Worm (Caenorhabditis elegans): ENCODE data around the gene clec-246.

- TF ChIP-seq tbx-37 (GFP tag; conservative IDR thresholded peaks at IDR 0.05) = no peak
- TF ChIP-seq tbx-11 (GFP tag; IDR thresholded peaks at IDR 0.05) = no peak
- TF ChIP-seq aly-1 (tag; optimal IDR thresholded peaks at IDR 0.05) = no peak
- no peak for TF ChIP-seq B0310.2 (tag; optimal IDR thresholded peaks at IDR 0.05)
- TF ChIP-seq flt-1 (GFP tag; IDR thresholded peaks at IDR 0.05) = no peak
- no peak for TF ChIP-seq hmbx-1 (tag; optimal IDR thresholded peaks at IDR 0.05)
- TF ChIP-seq ceh-13 (GFP tag; optimal IDR thresholded peaks at IDR 0.05) = no peak
- TF ChIP-seq scrt-1 (GFP tag; IDR thresholded peaks at IDR 0.05) = no peak
- no peak for TF ChIP-seq ama-1 (optimal IDR thresholded peaks at IDR 0.05)
- no peak for TF ChIP-seq ets-7 (tag; optimal IDR thresholded peaks at IDR 0.05)
- no peak for TF ChIP-seq hmg-4 (GFP tag; optimal IDR thresholded peaks at IDR 0.05)
Observed at ce11 chrV:18224353-18224752, 35.1 kb downstream of the clec-246 start, which contains the start of gene F16H6.10.

Data from whole organism, early embryonic.